Worm (Caenorhabditis elegans) whole organism, late embryonic: ENCODE results near the gene pgap-1.

Source experiments
- C08G9.2 ChIP-seq: sonication (generic microtip); optimal IDR thresholded peaks from 2 replicates; lab custom pipeline; 2016; ENCODE audit warnings: mild to moderate bottlenecking, missing genetic modification characterization, moderate library complexity, missing compliant biosample characterization
- C38D4.7 ChIP-seq: fragments of 200-800 bp; sonication (Bioruptor generic); optimal IDR thresholded peaks from 2 replicates; lab custom pipeline; 2018; ENCODE audit warnings: mild to moderate bottlenecking, missing genetic modification characterization, moderate library complexity, missing compliant biosample characterization
- K02D7.2 ChIP-seq: sonication (generic microtip); optimal IDR thresholded peaks from 2 replicates; lab custom pipeline; 2017; ENCODE audit warnings: mild to moderate bottlenecking, missing genetic modification characterization, missing compliant biosample characterization
- ceh-18 ChIP-seq: sonication (generic microtip); optimal IDR thresholded peaks from 2 replicates; lab custom pipeline; 2016; ENCODE audit warnings: missing genetic modification characterization, missing compliant biosample characterization
- ceh-2 ChIP-seq: sonication (generic microtip); optimal IDR thresholded peaks from 2 replicates; lab custom pipeline; 2016; ENCODE audit warnings: missing genotype, missing genetic modification characterization, missing compliant biosample characterization
- ceh-24 ChIP-seq: sonication (generic microtip); optimal IDR thresholded peaks from 2 replicates; lab custom pipeline; 2016; ENCODE audit warnings: mild to moderate bottlenecking, missing genetic modification characterization, missing compliant biosample characterization
- ceh-30 ChIP-seq: fragments of 150-350 bp; optimal IDR thresholded peaks from 2 replicates; lab custom pipeline; 2014; ENCODE audit warnings: missing biosample characterization, missing genetic modification characterization
- ceh-31 ChIP-seq: sonication (generic microtip); optimal IDR thresholded peaks from 2 replicates; lab custom pipeline; 2016; ENCODE audit warnings: missing genetic modification characterization, missing compliant biosample characterization
- ceh-34 ChIP-seq: sonication (generic microtip); optimal IDR thresholded peaks from 2 replicates; lab custom pipeline; 2016; ENCODE audit warnings: mild to moderate bottlenecking, missing genetic modification characterization, missing compliant biosample characterization
- ceh-45 ChIP-seq: fragments of 200-800 bp; sonication (Bioruptor generic); IDR thresholded peaks from 2 replicates; pipeline ENCODE4 v1.3.6; 2022; ENCODE audit warnings: missing genetic modification reagents, missing genetic modification characterization, missing compliant biosample characterization
- ceh-48 ChIP-seq: sonication (generic microtip); optimal IDR thresholded peaks from 2 replicates; lab custom pipeline; 2016; ENCODE audit warnings: missing genetic modification characterization, inconsistent platforms, missing compliant biosample characterization
- ceh-9 ChIP-seq: sonication (generic microtip); optimal IDR thresholded peaks from 2 replicates; lab custom pipeline; 2016; ENCODE audit warnings: mild to moderate bottlenecking, missing genetic modification characterization, inconsistent platforms, missing compliant biosample characterization
- che-1 ChIP-seq: sonication (generic microtip); optimal IDR thresholded peaks from 2 replicates; lab custom pipeline; 2016; ENCODE audit warnings: mild to moderate bottlenecking, missing genetic modification characterization, missing compliant biosample characterization
- dmd-4 ChIP-seq: sonication (generic microtip); optimal IDR thresholded peaks from 2 replicates; lab custom pipeline; 2016; ENCODE audit warnings: borderline replicate concordance, missing genetic modification characterization, missing compliant biosample characterization
- elt-2 ChIP-seq: sonication (generic microtip); optimal IDR thresholded peaks from 2 replicates; lab custom pipeline; 2016; ENCODE audit warnings: missing genetic modification reagents, missing genetic modification characterization, missing compliant biosample characterization
- fax-1 ChIP-seq: sonication (generic microtip); optimal IDR thresholded peaks from 2 replicates; lab custom pipeline; 2016; ENCODE audit warnings: missing genotype, missing genetic modification characterization, missing compliant biosample characterization
- gmeb-2 ChIP-seq: sonication (generic microtip); optimal IDR thresholded peaks from 2 replicates; lab custom pipeline; 2016; ENCODE audit warnings: missing genetic modification characterization, inconsistent platforms, missing compliant biosample characterization
- hlh-13 ChIP-seq: fragments of 200-800 bp; sonication (Bioruptor generic); optimal IDR thresholded peaks from 2 replicates; lab custom pipeline; 2018; ENCODE audit warnings: mild to moderate bottlenecking, missing genetic modification characterization, missing compliant biosample characterization
- hlh-15 ChIP-seq: sonication (generic microtip); optimal IDR thresholded peaks from 2 replicates; lab custom pipeline; 2016; ENCODE audit warnings: missing genetic modification characterization, missing compliant biosample characterization
- lim-6 ChIP-seq: sonication (generic microtip); optimal IDR thresholded peaks from 2 replicates; lab custom pipeline; 2016; ENCODE audit warnings: missing genetic modification characterization, missing compliant biosample characterization
- mec-3 ChIP-seq: sonication (generic microtip); optimal IDR thresholded peaks from 2 replicates; lab custom pipeline; 2016; ENCODE audit warnings: borderline replicate concordance, missing genetic modification characterization, missing compliant biosample characterization
- nhr-11 ChIP-seq: fragments of 150-350 bp; optimal IDR thresholded peaks from 2 replicates; lab custom pipeline; 2014; ENCODE audit warnings: missing biosample characterization, missing genetic modification characterization
- npax-4 ChIP-seq: sonication (generic microtip); optimal IDR thresholded peaks from 2 replicates; lab custom pipeline; 2016; ENCODE audit warnings: missing genetic modification characterization, missing compliant biosample characterization
- pat-9 ChIP-seq: fragments of 200-800 bp; sonication (Bioruptor generic); optimal IDR thresholded peaks from 2 replicates; lab custom pipeline; 2018; ENCODE audit warnings: mild to moderate bottlenecking, missing genetic modification characterization, moderate library complexity, missing compliant biosample characterization
- pax-1 ChIP-seq: fragments of 150-350 bp; optimal IDR thresholded peaks from 2 replicates; lab custom pipeline; 2014; ENCODE audit warnings: missing biosample characterization, missing genetic modification characterization
- pha-4 ChIP-seq: fragments of 150-350 bp; optimal IDR thresholded peaks from 2 replicates; lab custom pipeline; 2018; ENCODE audit warnings: missing biosample characterization, missing genetic modification reagents, missing genetic modification characterization
- pqm-1 ChIP-seq: sonication (generic microtip); optimal IDR thresholded peaks from 2 replicates; lab custom pipeline; 2016; ENCODE audit warnings: missing genetic modification characterization, missing compliant biosample characterization
- pros-1 ChIP-seq: fragments of 150-350 bp; optimal IDR thresholded peaks from 2 replicates; lab custom pipeline; 2014; ENCODE audit warnings: missing biosample characterization, missing genetic modification reagents, missing genetic modification characterization
- sdc-2 ChIP-seq: sonication (generic microtip); optimal IDR thresholded peaks from 2 replicates; lab custom pipeline; 2016; ENCODE audit warnings: missing genotype, missing genetic modification characterization, missing compliant biosample characterization
- tbx-7 ChIP-seq: sonication (generic microtip); optimal IDR thresholded peaks from 2 replicates; lab custom pipeline; 2016; ENCODE audit warnings: missing genotype, missing genetic modification characterization, missing compliant biosample characterization
- ttx-3 ChIP-seq: sonication (generic microtip); optimal IDR thresholded peaks from 2 replicates; lab custom pipeline; 2016; ENCODE audit warnings: missing genetic modification reagents, missing genetic modification characterization, missing compliant biosample characterization
- unc-3 ChIP-seq, 2 experiments: fragments of 200-800 bp in 1 of 2; sonication (Bioruptor generic) in 1 of 2; sonication (generic microtip) in 1 of 2; conservative IDR thresholded peaks in 1 of 2; optimal IDR thresholded peaks in 1 of 2; 2 replicates each; pipeline versions ENCODE4 v1.3.6 to Lab custom; 2016 to 2022; ENCODE audit warnings: missing compliant biosample characterization in 2 of 2, missing genetic modification characterization in 2 of 2, missing genetic modification reagents in 1 of 2
- zip-5 ChIP-seq: sonication (generic microtip); optimal IDR thresholded peaks from 2 replicates; lab custom pipeline; 2016; ENCODE audit warnings: missing genetic modification characterization, missing compliant biosample characterization

pgap-1 gene

DNA sequence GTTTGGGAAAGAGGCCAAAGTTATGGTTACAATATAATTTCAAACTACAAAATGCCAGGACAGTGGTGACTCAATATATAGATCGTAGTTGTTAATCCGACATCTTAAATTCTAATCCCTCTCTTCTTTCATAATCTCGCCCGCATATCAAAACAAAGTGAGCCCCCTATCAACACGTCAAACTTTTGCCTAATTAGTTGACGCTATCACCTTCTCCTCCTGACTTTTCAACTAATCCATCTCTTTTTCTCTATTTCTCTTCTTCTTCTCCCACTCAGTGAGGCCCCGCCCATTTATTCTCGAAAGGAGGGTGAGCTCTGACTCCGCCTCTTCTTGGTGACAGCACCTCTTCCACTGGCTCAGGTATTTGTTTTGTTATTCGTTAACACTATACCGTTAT is 30.4 kb upstream of the pgap-1 start:
- TF ChIP-seq C38D4.7 (GFP tag; lab: Kevin White, UChicago) (no peak), pha-4 (tag; lab: Kevin White, UChicago) (no peak), ttx-3 (tag; lab: Kevin White, UChicago) (no peak), unc-3 (GFP tag; conservative IDR thresholded peaks at IDR 0.05; lab: Robert Waterston, UW) (no peak), unc-3 (tag; optimal IDR thresholded peaks at IDR 0.05; lab: Kevin White, UChicago) (no peak), ceh-48 (tag; lab: Kevin White, UChicago) (no peak), elt-2 (no peak)

DNA sequence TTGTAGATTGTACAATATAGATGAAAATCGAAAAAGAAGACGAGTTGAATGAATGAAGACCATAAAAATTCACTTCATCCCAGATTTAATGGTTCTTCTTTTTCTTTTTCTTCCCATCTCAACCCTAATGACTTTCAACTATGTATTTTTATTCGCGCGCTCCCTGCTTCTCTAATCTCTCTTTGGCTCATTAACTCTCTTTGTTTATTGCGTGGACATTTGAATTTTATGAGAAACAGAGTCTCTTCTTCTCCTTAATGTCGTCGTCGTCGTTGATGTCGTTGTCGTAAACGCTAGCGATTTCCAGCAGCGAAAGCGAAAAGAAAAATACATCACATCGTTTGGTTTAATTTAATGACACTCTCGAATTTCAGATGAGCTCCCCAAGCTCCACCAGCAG is 27.1 kb upstream of the pgap-1 start:
- TF ChIP-seq ceh-18 (no peak), gmeb-2 (no peak), C38D4.7 (GFP tag; lab: Kevin White, UChicago) (no peak), hlh-13 (no peak), npax-4 (no peak)

DNA sequence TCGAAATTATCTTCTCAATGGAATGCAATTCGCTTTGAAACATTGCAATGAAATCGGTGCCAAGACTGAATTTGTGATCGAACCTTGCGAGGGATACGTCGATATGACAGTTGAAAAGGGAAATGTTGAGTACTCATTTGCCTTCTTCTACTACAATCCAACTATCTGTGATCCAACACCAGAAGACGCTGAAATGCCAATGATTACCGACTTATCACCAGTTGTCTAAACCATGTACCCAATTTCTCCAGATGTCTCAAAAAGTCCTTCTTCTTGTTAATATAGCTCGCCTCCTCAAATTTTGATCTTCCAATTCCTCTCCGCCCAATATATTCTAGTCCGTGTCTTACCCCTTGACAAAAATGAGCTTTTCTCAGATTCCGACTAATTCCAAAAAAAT is 25.5 kb upstream of the pgap-1 start:
- TF ChIP-seq pat-9 (tag; lab: Kevin White, UChicago): no peak
- TF ChIP-seq ceh-2 (tag; lab: Kevin White, UChicago): no peak
- TF ChIP-seq pros-1 (tag; lab: Kevin White, UChicago): no peak
- no peak for TF ChIP-seq ceh-18
- no peak for TF ChIP-seq pax-1 (tag; lab: Kevin White, UChicago)
- no peak for TF ChIP-seq npax-4
- no peak for TF ChIP-seq tbx-7
- TF ChIP-seq nhr-11: no peak
- no peak for TF ChIP-seq pqm-1 (tag; lab: Kevin White, UChicago)
- no peak for TF ChIP-seq hlh-13
- TF ChIP-seq hlh-15 (tag; lab: Kevin White, UChicago): no peak

DNA sequence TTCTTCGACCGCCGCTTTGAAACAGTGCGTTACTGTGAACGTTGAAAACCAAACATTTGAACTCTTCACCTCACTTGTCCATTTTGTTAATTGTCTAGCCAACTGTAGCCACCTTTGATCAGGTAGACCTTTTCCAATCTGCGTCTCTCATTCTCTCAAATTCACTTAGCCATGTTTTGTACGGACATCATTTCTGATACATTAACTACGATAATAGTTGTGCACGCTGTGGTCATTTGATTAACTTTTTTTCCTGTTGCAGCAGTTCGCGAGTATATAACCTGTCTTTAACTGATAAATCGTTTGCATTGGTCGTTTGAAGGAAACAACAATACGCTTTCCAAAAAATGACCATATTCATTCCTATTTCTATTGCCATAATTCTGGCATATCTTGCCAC is 24.3 kb upstream of the pgap-1 start, which contains the start of gene cyp-29A2:
TSS of gene cyp-29A2 (plus strand) at position 190 of the 400 bp plus-strand sequence.
- TF ChIP-seq pqm-1 (tag; lab: Kevin White, UChicago) (no peak), ceh-2 (tag; lab: Kevin White, UChicago) (no peak), che-1 (tag; lab: Kevin White, UChicago) (no peak), pha-4 (tag; lab: Kevin White, UChicago) (no peak), lim-6 (tag; lab: Kevin White, UChicago) (no peak), hlh-15 (tag; lab: Kevin White, UChicago) (no peak)
- TF ChIP-seq, all 69 proteins: peak for 0

DNA sequence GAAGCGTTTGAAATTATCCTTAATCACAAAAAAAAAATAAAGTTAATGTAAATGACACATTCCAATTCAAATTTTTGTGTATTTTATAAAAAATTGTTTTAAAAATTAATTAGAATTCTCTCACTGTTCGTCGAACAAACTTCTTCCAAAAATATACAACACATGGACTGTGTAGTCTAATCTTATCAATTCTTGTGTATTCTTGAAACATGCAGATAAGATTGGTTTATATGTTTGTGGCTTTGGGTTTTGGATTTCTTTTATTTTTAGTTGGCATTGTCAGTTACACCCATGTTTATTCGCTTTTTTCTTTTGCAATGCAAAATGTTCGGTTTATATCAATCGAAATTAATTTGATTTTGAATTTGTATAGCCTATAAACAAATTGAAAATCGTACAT is 21.3 kb upstream of the pgap-1 start:
- TF ChIP-seq lim-6 (tag; lab: Kevin White, UChicago) (no peak), ttx-3 (tag; lab: Kevin White, UChicago) (no peak), elt-2 (peak; percentile 24), ceh-18 (no peak), ceh-9 (tag; lab: Kevin White, UChicago) (no peak)
- TF ChIP-seq, all 69 proteins: peak for 1

DNA sequence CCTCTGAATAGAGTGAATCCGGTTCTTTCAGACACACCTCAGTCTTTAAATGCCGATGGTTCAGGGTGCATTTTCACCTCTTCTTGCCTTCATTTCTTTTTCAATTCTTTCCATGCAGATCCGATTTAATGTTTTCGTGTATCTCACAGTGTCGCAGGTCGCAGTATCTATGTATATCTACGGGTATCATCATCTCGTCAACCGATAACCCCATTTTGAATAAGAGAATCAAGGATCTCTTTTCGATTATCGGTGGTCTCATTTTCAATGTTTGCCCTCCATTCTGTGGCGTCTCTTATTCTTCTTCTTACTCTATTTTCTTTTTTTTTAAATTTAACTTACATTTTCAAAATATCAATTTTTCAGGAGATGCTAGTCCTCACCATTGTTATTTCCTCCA is 20.7 kb upstream of the pgap-1 start, which contains the start of gene T19B10.2:
TSS of gene T19B10.2 (plus strand) at position 367 of the 400 bp plus-strand sequence.
- no peak for TF ChIP-seq che-1 (tag; lab: Kevin White, UChicago)
- no peak for TF ChIP-seq pax-1 (tag; lab: Kevin White, UChicago)
- no peak for TF ChIP-seq dmd-4 (tag; lab: Kevin White, UChicago)
- no peak for TF ChIP-seq ceh-30
- TF ChIP-seq C08G9.2 (tag; lab: Kevin White, UChicago): no peak
- TF ChIP-seq hlh-15 (tag; lab: Kevin White, UChicago): no peak
- no peak for TF ChIP-seq fax-1 (tag; lab: Kevin White, UChicago)
- TF ChIP-seq ceh-31: no peak
- TF ChIP-seq zip-5: no peak
- TF ChIP-seq mec-3 (tag; lab: Kevin White, UChicago): no peak
- TF ChIP-seq C38D4.7 (GFP tag; lab: Kevin White, UChicago): no peak
- TF ChIP-seq K02D7.2 (tag; lab: Kevin White, UChicago): no peak
- TF ChIP-seq ceh-24 (tag; lab: Kevin White, UChicago): no peak
- TF ChIP-seq sdc-2: no peak
- TF ChIP-seq npax-4: no peak
- no peak for TF ChIP-seq ceh-45 (GFP tag; lab: Robert Waterston, UW)
- TF ChIP-seq ceh-34: no peak
